Fruit fly (Drosophila melanogaster): ENCODE results near the gene CG12320.

CG12320 gene

DNA sequence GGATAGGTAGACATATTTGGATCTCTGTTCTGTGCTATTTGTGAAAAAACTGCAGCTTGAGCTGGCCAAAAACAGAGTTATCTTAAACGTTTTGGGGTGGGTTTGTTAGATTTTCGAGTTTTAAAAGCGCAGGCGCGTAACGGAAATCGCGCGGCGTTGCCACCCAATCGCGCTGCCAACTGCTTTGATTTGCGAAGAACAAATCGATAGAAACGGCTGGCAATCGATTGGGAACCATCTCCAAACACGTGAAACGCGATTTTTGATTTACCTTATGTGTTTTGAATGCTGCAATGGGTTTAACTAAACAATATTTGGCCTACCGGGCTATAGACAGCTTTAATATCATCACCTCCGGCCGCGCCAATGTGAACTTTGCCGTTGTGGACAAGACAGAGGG is 30.9 kb upstream of the CG12320 start, which contains the start of the genes CG14312 and CG8064 (continued):
- peak; percentile 76 for TF ChIP-seq Bgb (GFP tag; IDR thresholded peaks at IDR 0.05; ENCODE audit: partially characterized antibody)
- peak; percentile 94 for TF ChIP-seq Sry-δ (GFP tag; optimal IDR thresholded peaks at IDR 0.05)
- TF ChIP-seq Ets97D (GFP tag; optimal IDR thresholded peaks at IDR 0.05) = peak; percentile 62
- TF ChIP-seq Elba2 (GFP tag; optimal IDR thresholded peaks at IDR 0.05) = no peak
- TF ChIP-seq aop (GFP tag; IDR thresholded peaks at IDR 0.05) = no peak
- TF ChIP-seq CG1233 (GFP tag; optimal IDR thresholded peaks at IDR 0.05) = no peak
- TF ChIP-seq MTF-1 (GFP tag; optimal IDR thresholded peaks at IDR 0.05; ENCODE audit: borderline replicate concordance) = no peak
- no peak for TF ChIP-seq CG12299 (tag; optimal IDR thresholded peaks at IDR 0.05)
- TF ChIP-seq Hey (tag; optimal IDR thresholded peaks at IDR 0.05) = no peak
- TF ChIP-seq amos (GFP tag; IDR thresholded peaks at IDR 0.05; ENCODE audit: partially characterized antibody) = peak; percentile 80
- TF ChIP-seq CG3995 (GFP tag; optimal IDR thresholded peaks at IDR 0.05) = peak; percentile 76
- TF ChIP-seq Scr (GFP tag; IDR thresholded peaks at IDR 0.05; ENCODE audit: partially characterized antibody) = peak; percentile 64
- TF ChIP-seq vvl (GFP tag; IDR thresholded peaks at IDR 0.05) = 0 out of 2 replicates have a peak, but pooled peaks have one; percentile 25
- no peak for TF ChIP-seq zf30C (GFP tag; optimal IDR thresholded peaks at IDR 0.05)
- peak; percentile 2 for TF ChIP-seq Nf-YB (GFP tag; optimal IDR thresholded peaks at IDR 0.05)
- TF ChIP-seq CG2202 (tag; optimal IDR thresholded peaks at IDR 0.05) = no peak
- peak; percentile 69 for TF ChIP-seq HmgZ (tag; optimal IDR thresholded peaks at IDR 0.05)
- peak; percentile 29 for TF ChIP-seq CHES-1-like (GFP tag; optimal IDR thresholded peaks at IDR 0.05)
- TF ChIP-seq ems (GFP tag; optimal IDR thresholded peaks at IDR 0.05) = no peak
- TF ChIP-seq CG9797 (GFP tag; optimal IDR thresholded peaks at IDR 0.05) = peak; percentile 18
- peak; percentile 93 for TF ChIP-seq CG15514 (GFP tag; optimal IDR thresholded peaks at IDR 0.05)
- TF ChIP-seq chm (GFP tag; IDR thresholded peaks at IDR 0.05) = no peak
- TF ChIP-seq CG2889 (GFP tag; IDR thresholded peaks at IDR 0.05) = no peak
- no peak for TF ChIP-seq CG9932 (GFP tag; IDR thresholded peaks at IDR 0.05)
- no peak for TF ChIP-seq run (tag; optimal IDR thresholded peaks at IDR 0.05)
- TF ChIP-seq hkb (optimal IDR thresholded peaks at IDR 0.05) = peak; percentile 39
- TF ChIP-seq hkb (GFP tag; IDR thresholded peaks at IDR 0.05) = no peak
- no peak for TF ChIP-seq CG6654 (GFP tag; optimal IDR thresholded peaks at IDR 0.05)
- peak; percentile 4 for TF ChIP-seq CG15601 (tag; optimal IDR thresholded peaks at IDR 0.05)
- TF ChIP-seq dm (GFP tag; optimal IDR thresholded peaks at IDR 0.05) = peak; percentile 95
- TF ChIP-seq Opbp (GFP tag; IDR thresholded peaks at IDR 0.05; ENCODE audit: partially characterized antibody) = peak; percentile 75
- peak; percentile 52; the same call in 1 of the 2 replicates for TF ChIP-seq sna (GFP tag; IDR thresholded peaks at IDR 0.05; ENCODE audit: partially characterized antibody)
- peak; percentile 44; the same call in 1 of the 2 replicates for TF ChIP-seq seq (GFP tag; IDR thresholded peaks at IDR 0.05)
- peak; percentile 55 for TF ChIP-seq Med (GFP tag)
- no peak for TF ChIP-seq usp (GFP tag; optimal IDR thresholded peaks at IDR 0.05)
- TF ChIP-seq Spps (tag; optimal IDR thresholded peaks at IDR 0.05) = no peak
- peak; percentile 78 for TF ChIP-seq CG6791 (GFP tag; IDR thresholded peaks at IDR 0.05; ENCODE audit: partially characterized antibody)
- no peak for TF ChIP-seq ftz-f1 (GFP tag; optimal IDR thresholded peaks at IDR 0.05)
- TF ChIP-seq Dbx (GFP tag; IDR thresholded peaks at IDR 0.05) = peak; percentile 8; the same call in 1 of the 3 replicates
- peak; percentile 65 for TF ChIP-seq bbx (GFP tag; IDR thresholded peaks at IDR 0.05; ENCODE audit: partially characterized antibody)
- TF ChIP-seq CG9609 (GFP tag; optimal IDR thresholded peaks at IDR 0.05) = no peak
- 0 out of 4 replicates have a peak, but pooled peaks have one; percentile 21 for TF ChIP-seq chinmo (GFP tag; IDR thresholded peaks at IDR 0.05; ENCODE audit: partially characterized antibody)
- peak; percentile 13; the same call in 1 of the 2 replicates for TF ChIP-seq CG42726 (GFP tag; IDR thresholded peaks at IDR 0.05; ENCODE audit: partially characterized antibody)
- no peak for TF ChIP-seq lilli (GFP tag; optimal IDR thresholded peaks at IDR 0.05)
- no peak for TF ChIP-seq CG4404 (GFP tag; IDR thresholded peaks at IDR 0.05)
- peak; percentile 48 for TF ChIP-seq onecut (GFP tag; IDR thresholded peaks at IDR 0.05)
- TF ChIP-seq Meics (GFP tag; optimal IDR thresholded peaks at IDR 0.05) = no peak
- no peak for TF ChIP-seq ttk (GFP tag; IDR thresholded peaks at IDR 0.05)
- peak; percentile 91 for TF ChIP-seq cwo (GFP tag; optimal IDR thresholded peaks at IDR 0.05)
- peak; percentile 81 for TF ChIP-seq CG13287 (GFP tag; IDR thresholded peaks at IDR 0.05; ENCODE audit: partially characterized antibody)

All from whole organism, embryonic.